Worm (Caenorhabditis elegans) whole organism, L3 larva: ENCODE data around the gene T01C1.4.

Experiments used
- R02D3.7 ChIP-seq: fragments of 150-350 bp; optimal IDR thresholded peaks from 2 replicates; lab custom pipeline; 2014; ENCODE audit warnings: missing biosample characterization, missing genetic modification characterization
- ZK546.5 ChIP-seq: sonication (generic microtip); optimal IDR thresholded peaks from 2 replicates; lab custom pipeline; 2017; ENCODE audit warnings: missing biosample characterization, missing genetic modification characterization
- ama-1 ChIP-seq: fragments of 150-350 bp; optimal IDR thresholded peaks from 2 replicates; lab custom pipeline; 2018
- ceh-16 ChIP-seq: sonication (generic microtip); optimal IDR thresholded peaks from 2 replicates; lab custom pipeline; 2017; ENCODE audit warnings: missing biosample characterization, missing genetic modification characterization
- ceh-28 ChIP-seq: fragments of 150-350 bp; optimal IDR thresholded peaks from 2 replicates; lab custom pipeline; 2014; ENCODE audit warnings: missing biosample characterization, missing genetic modification reagents, missing genetic modification characterization
- ceh-82 ChIP-seq: fragments of 150-350 bp; optimal IDR thresholded peaks from 2 replicates; lab custom pipeline; 2014; ENCODE audit warnings: missing biosample characterization, missing genetic modification characterization
- ceh-9 ChIP-seq: sonication (generic microtip); optimal IDR thresholded peaks from 2 replicates; lab custom pipeline; 2018; ENCODE audit warnings: missing biosample characterization, missing genetic modification characterization
- daf-12 ChIP-seq: fragments of 150-350 bp; optimal IDR thresholded peaks from 2 replicates; lab custom pipeline; 2014; ENCODE audit warnings: missing biosample characterization, missing genetic modification reagents, missing genetic modification characterization
- egl-27 ChIP-seq: sonication (generic microtip); optimal IDR thresholded peaks from 4 replicates; lab custom pipeline; 2017; ENCODE audit warnings: missing biosample characterization, missing genetic modification reagents, missing genetic modification characterization
- egl-5 ChIP-seq: fragments of 150-350 bp; optimal IDR thresholded peaks from 2 replicates; lab custom pipeline; 2017; ENCODE audit warnings: missing biosample characterization, missing genetic modification reagents, missing genetic modification characterization, inconsistent platforms
- elt-1 ChIP-seq: fragments of 150-350 bp; optimal IDR thresholded peaks from 2 replicates; lab custom pipeline; 2014; ENCODE audit warnings: missing biosample characterization, missing genetic modification characterization
- elt-2 ChIP-seq: sonication (generic microtip); optimal IDR thresholded peaks from 2 replicates; lab custom pipeline; 2016; ENCODE audit warnings: missing genetic modification reagents, mild to moderate bottlenecking, missing genetic modification characterization, missing compliant biosample characterization
- elt-3 ChIP-seq, 3 experiments: fragments of 150-350 bp in 1 of 3; sonication (generic microtip) in 2 of 3; optimal IDR thresholded peaks; 2 replicates in 2 of 3; 4 replicates in 1 of 3; lab custom pipeline; 2014 to 2017; ENCODE audit warnings: missing biosample characterization in 3 of 3, missing genetic modification characterization in 3 of 3
- eor-1 ChIP-seq, 2 experiments: fragments of 150-350 bp; optimal IDR thresholded peaks; 2 replicates each; lab custom pipeline; 2014 to 2018; ENCODE audit warnings: missing biosample characterization in 2 of 2, missing genetic modification characterization in 2 of 2
- fkh-10 ChIP-seq: sonication (generic microtip); optimal IDR thresholded peaks from 2 replicates; lab custom pipeline; 2017; ENCODE audit warnings: missing biosample characterization, missing genetic modification reagents, missing genetic modification characterization
- fkh-2 ChIP-seq: fragments of 150-350 bp; optimal IDR thresholded peaks from 2 replicates; lab custom pipeline; 2014; ENCODE audit warnings: missing biosample characterization, missing genetic modification reagents, missing genetic modification characterization
- fos-1 ChIP-seq: fragments of 150-350 bp; optimal IDR thresholded peaks from 2 replicates; lab custom pipeline; 2014; ENCODE audit warnings: missing biosample characterization, missing genetic modification characterization
- hmg-11 ChIP-seq: sonication (generic microtip); optimal IDR thresholded peaks from 2 replicates; lab custom pipeline; 2016; ENCODE audit warnings: missing genetic modification characterization, missing compliant biosample characterization
- jun-1 ChIP-seq: fragments of 150-350 bp; optimal IDR thresholded peaks from 2 replicates; lab custom pipeline; 2014; ENCODE audit warnings: missing biosample characterization, missing genetic modification reagents, missing genetic modification characterization
- lin-15B ChIP-seq: fragments of 150-350 bp; optimal IDR thresholded peaks from 2 replicates; lab custom pipeline; 2014; ENCODE audit warnings: missing biosample characterization, missing genetic modification characterization
- lin-39 ChIP-seq: fragments of 150-350 bp; optimal IDR thresholded peaks from 2 replicates; lab custom pipeline; 2018; ENCODE audit warnings: missing biosample characterization, missing genetic modification reagents, missing genetic modification characterization
- lsy-12 ChIP-seq: sonication (generic microtip); optimal IDR thresholded peaks from 2 replicates; lab custom pipeline; 2016; ENCODE audit warnings: mild to moderate bottlenecking, missing genetic modification characterization, missing compliant biosample characterization
- mdl-1 ChIP-seq: fragments of 150-350 bp; optimal IDR thresholded peaks from 2 replicates; lab custom pipeline; 2014; ENCODE audit warnings: missing biosample characterization, missing genetic modification characterization
- mml-1 ChIP-seq: fragments of 150-350 bp; sonication (generic microtip); optimal IDR thresholded peaks from 3 replicates; lab custom pipeline; 2014; ENCODE audit warnings: missing biosample characterization, missing genetic modification characterization
- nfya-1 ChIP-seq: sonication (generic microtip); optimal IDR thresholded peaks from 2 replicates; lab custom pipeline; 2017; ENCODE audit warnings: missing genetic modification characterization, mild to moderate bottlenecking, missing compliant biosample characterization, antibody characterized with exemption, moderate library complexity; ENCODE audit not compliant: insufficient read depth
- nhr-11 ChIP-seq: fragments of 150-350 bp; optimal IDR thresholded peaks from 2 replicates; lab custom pipeline; 2014; ENCODE audit warnings: missing biosample characterization, missing genetic modification characterization
- nhr-12 ChIP-seq: fragments of 150-350 bp; optimal IDR thresholded peaks from 2 replicates; lab custom pipeline; 2014; ENCODE audit warnings: missing biosample characterization, missing genetic modification characterization
- nhr-23 ChIP-seq: fragments of 150-350 bp; optimal IDR thresholded peaks from 2 replicates; lab custom pipeline; 2014; ENCODE audit warnings: missing biosample characterization, missing genetic modification reagents, missing genetic modification characterization
- nhr-237 ChIP-seq: fragments of 150-350 bp; optimal IDR thresholded peaks from 2 replicates; lab custom pipeline; 2014; ENCODE audit warnings: missing biosample characterization, missing genetic modification characterization
- nhr-25 ChIP-seq: sonication (generic microtip); optimal IDR thresholded peaks from 2 replicates; lab custom pipeline; 2017; ENCODE audit warnings: missing biosample characterization, missing genetic modification characterization
- nhr-28 ChIP-seq: fragments of 150-350 bp; optimal IDR thresholded peaks from 2 replicates; lab custom pipeline; 2014; ENCODE audit warnings: missing biosample characterization, missing genetic modification characterization
- nhr-43 ChIP-seq: sonication (generic microtip); optimal IDR thresholded peaks from 2 replicates; lab custom pipeline; 2016; ENCODE audit warnings: mild to moderate bottlenecking, missing genetic modification characterization, missing compliant biosample characterization; ENCODE audit not compliant: poor library complexity, severe bottlenecking
- nhr-67 ChIP-seq: fragments of 150-350 bp; optimal IDR thresholded peaks from 2 replicates; lab custom pipeline; 2014; ENCODE audit warnings: missing biosample characterization, missing genetic modification characterization
- nhr-76 ChIP-seq: fragments of 150-350 bp; sonication (generic microtip); optimal IDR thresholded peaks from 5 replicates; lab custom pipeline; 2014; ENCODE audit warnings: missing biosample characterization, missing genetic modification characterization
- pha-4 ChIP-seq: fragments of 150-350 bp; optimal IDR thresholded peaks from 2 replicates; lab custom pipeline; 2014; ENCODE audit warnings: missing biosample characterization, missing genetic modification reagents, missing genetic modification characterization
- pqm-1 ChIP-seq: fragments of 150-350 bp; optimal IDR thresholded peaks from 2 replicates; lab custom pipeline; 2017; ENCODE audit warnings: missing biosample characterization, missing genetic modification characterization, inconsistent platforms
- sea-2 ChIP-seq: fragments of 150-350 bp; sonication (generic microtip); optimal IDR thresholded peaks from 4 replicates; lab custom pipeline; 2014; ENCODE audit warnings: missing biosample characterization, missing genetic modification reagents, missing genetic modification characterization
- skn-1 ChIP-seq: fragments of 150-350 bp; optimal IDR thresholded peaks from 2 replicates; lab custom pipeline; 2014; ENCODE audit warnings: missing biosample characterization, missing genetic modification characterization
- snpc-4 ChIP-seq: fragments of 150-350 bp; optimal IDR thresholded peaks from 2 replicates; lab custom pipeline; 2014; ENCODE audit warnings: missing biosample characterization, missing genetic modification characterization
- tbx-2 ChIP-seq: sonication (generic microtip); optimal IDR thresholded peaks from 2 replicates; lab custom pipeline; 2016; ENCODE audit warnings: mild to moderate bottlenecking, missing genetic modification characterization, missing compliant biosample characterization
- unc-39 ChIP-seq: sonication (generic microtip); optimal IDR thresholded peaks from 4 replicates; lab custom pipeline; 2017; ENCODE audit warnings: missing biosample characterization, missing genetic modification characterization
- unc-62 ChIP-seq: fragments of 150-350 bp; sonication (generic microtip); optimal IDR thresholded peaks from 4 replicates; lab custom pipeline; 2014; ENCODE audit warnings: missing biosample characterization, missing genetic modification reagents, missing genetic modification characterization
- zag-1 ChIP-seq: fragments of 150-350 bp; optimal IDR thresholded peaks from 2 replicates; lab custom pipeline; 2014; ENCODE audit warnings: missing biosample characterization, missing genetic modification characterization
- ztf-11 ChIP-seq: fragments of 150-350 bp; optimal IDR thresholded peaks from 2 replicates; lab custom pipeline; 2014; ENCODE audit warnings: missing biosample characterization, missing genetic modification characterization
- ztf-4 ChIP-seq: fragments of 150-350 bp; optimal IDR thresholded peaks from 2 replicates; lab custom pipeline; 2014; ENCODE audit warnings: missing biosample characterization, missing genetic modification characterization

The T01C1.4 gene

ce11 chrX:10681698-10682097 is 35.2 kb downstream of the T01C1.4 start, which contains the start of gene phf-31:
phf-31 (plus strand) TSS chrX:10681998.
- TF ChIP-seq egl-5 (tag; lab: Kevin White, UChicago): no peak

ce11 chrX:10679193-10679592 is 37.7 kb downstream of the T01C1.4 start:
- TF ChIP-seq nhr-237 (tag; lab: Kevin White, UChicago): no peak
- no peak for TF ChIP-seq egl-5 (tag; lab: Kevin White, UChicago)
- TF ChIP-seq unc-39 (tag; lab: Kevin White, UChicago): no peak
- TF ChIP-seq ZK546.5 (tag; lab: Kevin White, UChicago): no peak
- TF ChIP-seq elt-2: peak; percentile 52
- TF ChIP-seq fkh-10 (GFP tag; lab: Kevin White, UChicago): no peak
- no peak for TF ChIP-seq nhr-28
- TF ChIP-seq ztf-11 (tag; lab: Kevin White, UChicago): no peak
- TF ChIP-seq pha-4: peak; percentile 97
- peak; percentile 15 for TF ChIP-seq pqm-1
- no peak for TF ChIP-seq tbx-2 (tag; lab: Kevin White, UChicago)
- TF ChIP-seq ceh-9: no peak
- TF ChIP-seq nhr-12 (tag; lab: Kevin White, UChicago): no peak
- TF ChIP-seq hmg-11 (tag; lab: Kevin White, UChicago): peak; percentile 50
- peak; percentile 20 for TF ChIP-seq snpc-4
- no peak for TF ChIP-seq nhr-43 (tag; lab: Kevin White, UChicago)
- no peak for TF ChIP-seq ztf-4
- TF ChIP-seq R02D3.7 (tag; lab: Kevin White, UChicago): no peak
- TF ChIP-seq nhr-23 (tag; lab: Kevin White, UChicago): peak; percentile 10
- TF ChIP-seq lin-39 (tag; lab: Kevin White, UChicago): peak; percentile 46
- peak; percentile 39 for TF ChIP-seq nfya-1
- no peak for TF ChIP-seq nhr-76 (tag; lab: Kevin White, UChicago)
- TF ChIP-seq mml-1: no peak
- no peak for TF ChIP-seq unc-62 (GFP tag; lab: Kevin White, UChicago)
- no peak for TF ChIP-seq nhr-11 (tag; lab: Kevin White, UChicago)
- TF ChIP-seq skn-1 (tag; lab: Kevin White, UChicago): no peak
- no peak for TF ChIP-seq fkh-2
- peak; percentile 3 for TF ChIP-seq jun-1 (tag; lab: Kevin White, UChicago)
- TF ChIP-seq egl-27: no peak

- no peak for TF ChIP-seq nhr-67
- TF ChIP-seq egl-27: peak; percentile 42
- no peak for TF ChIP-seq fos-1 (tag; lab: Kevin White, UChicago)
- TF ChIP-seq eor-1 (tag; optimal IDR thresholded peaks at IDR 0.05; lab: Kevin White, UChicago): no peak
- peak; percentile 96 for TF ChIP-seq pha-4
- peak; percentile 98 for TF ChIP-seq egl-5 (tag; lab: Kevin White, UChicago)
- TF ChIP-seq fkh-10 (GFP tag; lab: Kevin White, UChicago): no peak
- no peak for TF ChIP-seq ceh-28 (tag; lab: Kevin White, UChicago)
- no peak for TF ChIP-seq tbx-2 (tag; lab: Kevin White, UChicago)
- TF ChIP-seq ceh-82 (tag; lab: Kevin White, UChicago): no peak
- peak; percentile 74 for TF ChIP-seq lin-39 (tag; lab: Kevin White, UChicago)
- peak; percentile 57 for TF ChIP-seq nhr-43 (tag; lab: Kevin White, UChicago)
- no peak for TF ChIP-seq daf-12 (tag; lab: Kevin White, UChicago)
- TF ChIP-seq hmg-11 (tag; lab: Kevin White, UChicago): no peak
- no peak for TF ChIP-seq mdl-1 (tag; lab: Kevin White, UChicago)
- no peak for TF ChIP-seq fkh-2
- TF ChIP-seq unc-62 (GFP tag; lab: Kevin White, UChicago): no peak
- peak; percentile 27 for TF ChIP-seq nhr-23 (tag; lab: Kevin White, UChicago)
- TF ChIP-seq mml-1: no peak
- peak; percentile 33 for TF ChIP-seq ama-1
- TF ChIP-seq elt-3 (tag; optimal IDR thresholded peaks at IDR 0.05; lab: Kevin White, UChicago): no peak
- TF ChIP-seq elt-2: peak; percentile 1
- TF ChIP-seq nhr-25 (tag; lab: Kevin White, UChicago): peak; percentile 68
- no peak for TF ChIP-seq nhr-237 (tag; lab: Kevin White, UChicago)
- TF ChIP-seq pqm-1: peak; percentile 37
- TF ChIP-seq zag-1 (tag; lab: Kevin White, UChicago): no peak
- TF ChIP-seq lin-15B (tag; lab: Kevin White, UChicago): no peak
- no peak for TF ChIP-seq nhr-12 (tag; lab: Kevin White, UChicago)
- TF ChIP-seq ceh-9: no peak
- no peak for TF ChIP-seq ztf-4
- no peak for TF ChIP-seq elt-1
- no peak for TF ChIP-seq nhr-76 (tag; lab: Kevin White, UChicago)
- TF ChIP-seq lsy-12 (tag; lab: Kevin White, UChicago): peak; percentile 1
- TF ChIP-seq nhr-11 (tag; lab: Kevin White, UChicago): no peak
- no peak for TF ChIP-seq nhr-28
- no peak for TF ChIP-seq ZK546.5 (tag; lab: Kevin White, UChicago)
- no peak for TF ChIP-seq R02D3.7 (tag; lab: Kevin White, UChicago)
- no peak for TF ChIP-seq skn-1 (tag; lab: Kevin White, UChicago)
- no peak for TF ChIP-seq sea-2 (GFP tag; lab: Kevin White, UChicago)
- TF ChIP-seq snpc-4: no peak
- no peak for TF ChIP-seq ztf-11 (tag; lab: Kevin White, UChicago)
- TF ChIP-seq jun-1 (tag; lab: Kevin White, UChicago): no peak
- peak; percentile 40 for TF ChIP-seq nfya-1
- TF ChIP-seq ceh-16 (tag; lab: Kevin White, UChicago): no peak
These were observed 38.7 kb downstream of the T01C1.4 start for ce11 chrX:10678081-10678736.
